Worm (Caenorhabditis elegans) whole organism, L2 larva: ENCODE results near the gene adm-2.
A peak's percentile ranks its signal among the peaks of the same experiment; 100 is the strongest.

Experiments
- aly-2 ChIP-seq: fragments of 150-350 bp; optimal IDR thresholded peaks from 2 replicates; lab custom pipeline; 2014; ENCODE audit warnings: missing biosample characterization, missing genetic modification characterization
- egl-27 ChIP-seq: sonication (generic microtip); optimal IDR thresholded peaks from 3 replicates; lab custom pipeline; 2017; ENCODE audit warnings: missing biosample characterization, missing genetic modification reagents, missing genetic modification characterization
- lin-13 ChIP-seq: fragments of 150-350 bp; optimal IDR thresholded peaks from 2 replicates; lab custom pipeline; 2014; ENCODE audit warnings: missing biosample characterization, missing genetic modification reagents, missing genetic modification characterization
- mab-5 ChIP-seq: fragments of 150-350 bp; optimal IDR thresholded peaks from 2 replicates; lab custom pipeline; 2014; ENCODE audit warnings: missing biosample characterization, missing genetic modification characterization
- nhr-237 ChIP-seq: fragments of 150-350 bp; optimal IDR thresholded peaks from 2 replicates; lab custom pipeline; 2014; ENCODE audit warnings: missing biosample characterization, missing genetic modification characterization
- sma-3 ChIP-seq: sonication (generic microtip); optimal IDR thresholded peaks from 2 replicates; lab custom pipeline; 2016; ENCODE audit warnings: missing genetic modification reagents, missing genetic modification characterization, missing compliant biosample characterization
- sma-9 ChIP-seq, 2 experiments: fragments of 150-350 bp in 1 of 2; sonication (generic microtip) in 1 of 2; optimal IDR thresholded peaks; 2 replicates each; lab custom pipeline; 2014 to 2016; ENCODE audit warnings: missing genetic modification characterization in 2 of 2, mild to moderate bottlenecking in 1 of 2, missing biosample characterization in 1 of 2, missing compliant biosample characterization in 1 of 2, missing genetic modification reagents in 1 of 2, moderate library complexity in 1 of 2
- snpc-4 ChIP-seq: fragments of 150-350 bp; optimal IDR thresholded peaks from 2 replicates; lab custom pipeline; 2014; ENCODE audit warnings: missing biosample characterization, missing genetic modification characterization

- TF ChIP-seq lin-13 (GFP tag; lab: Kevin White, UChicago), result peak; percentile 73
- no peak for TF ChIP-seq aly-2 (tag; lab: Kevin White, UChicago)
- peak; percentile 86 for TF ChIP-seq sma-3 (GFP tag; lab: Kevin White, UChicago)
- no peak for TF ChIP-seq nhr-237
- peak; percentile 60 for TF ChIP-seq mab-5 (tag; lab: Kevin White, UChicago)
- TF ChIP-seq sma-9 (GFP tag; optimal IDR thresholded peaks at IDR 0.05; lab: Kevin White, UChicago), result peak; percentile 94
- no peak for TF ChIP-seq sma-9 (tag; optimal IDR thresholded peaks at IDR 0.05; lab: Kevin White, UChicago)
- TF ChIP-seq egl-27 (tag; lab: Kevin White, UChicago), result peak; percentile 84
- peak; percentile 58 for TF ChIP-seq snpc-4 (tag; lab: Kevin White, UChicago)
Measured at ce11 chrX:13665447-13665846, 22.3 kb upstream of the adm-2 start.
